Worm (Caenorhabditis elegans) whole organism, midembryonic: ENCODE results near the gene H37A05.2.

Source experiments
- cog-1 ChIP-seq: sonication (generic microtip); optimal IDR thresholded peaks from 2 replicates; lab custom pipeline; 2016; ENCODE audit warnings: missing genetic modification characterization, missing compliant biosample characterization
- flt-1 ChIP-seq: fragments of 200-800 bp; sonication (Bioruptor generic); IDR thresholded peaks from 2 replicates; pipeline ENCODE4 v1.3.6; 2022; ENCODE audit warnings: missing genetic modification characterization, missing compliant biosample characterization
- klf-2 ChIP-seq: fragments of 200-800 bp; sonication (Bioruptor generic); conservative IDR thresholded peaks from 2 replicates; pipeline ENCODE4 v1.3.6; 2022; ENCODE audit warnings: missing genetic modification reagents, missing genetic modification characterization, missing compliant biosample characterization
- ref-1 ChIP-seq: fragments of 200-800 bp; sonication (Bioruptor generic); conservative IDR thresholded peaks from 2 replicates; pipeline ENCODE4 v1.3.6; 2022; ENCODE audit warnings: missing genetic modification reagents, missing genetic modification characterization, missing compliant biosample characterization
- ztf-23 ChIP-seq: fragments of 200-800 bp; sonication (Bioruptor generic); IDR thresholded peaks from 2 replicates; pipeline ENCODE4 v1.3.6; 2022; ENCODE audit warnings: missing genetic modification reagents, missing genetic modification characterization, missing compliant biosample characterization
- ztf-29 ChIP-seq: fragments of 200-800 bp; sonication (Bioruptor generic); IDR thresholded peaks from 2 replicates; pipeline ENCODE4 v1.3.6; 2022; ENCODE audit warnings: missing genetic modification reagents, missing genetic modification characterization, missing compliant biosample characterization

- TF ChIP-seq ref-1 (no peak), flt-1 (GFP tag; lab: Robert Waterston, UW) (no peak), ztf-29 (GFP tag; lab: Robert Waterston, UW) (no peak), ztf-23 (GFP tag; lab: Robert Waterston, UW) (no peak), cog-1 (tag; lab: Kevin White, UChicago) (no peak), klf-2 (no peak)
Observed at ce11 chrV:13600882-13601281, 33.2 kb downstream of the H37A05.2 start, which contains the start of gene rdy-2.
